Fruit fly (Drosophila melanogaster): Measurements from ENCODE around the gene CG8289.

CG8289 gene

dm6 chrX:17611455-17611854 is 24.4 kb downstream of the CG8289 start:
- no peak for TF ChIP-seq Myc (optimal IDR thresholded peaks at IDR 0.05)
- no peak for TF ChIP-seq ttk (optimal IDR thresholded peaks at IDR 0.05)
- TF ChIP-seq psq (optimal IDR thresholded peaks at IDR 0.05) = no peak
- TF ChIP-seq Sin3A (optimal IDR thresholded peaks at IDR 0.05) = no peak
- no peak for TF ChIP-seq insv (optimal IDR thresholded peaks at IDR 0.05)
- TF ChIP-seq h (optimal IDR thresholded peaks at IDR 0.05) = no peak

- no peak for TF ChIP-seq insv (optimal IDR thresholded peaks at IDR 0.05)
- TF ChIP-seq ttk (optimal IDR thresholded peaks at IDR 0.05) = no peak
- no peak for TF ChIP-seq Myc (optimal IDR thresholded peaks at IDR 0.05)
- TF ChIP-seq Sin3A (optimal IDR thresholded peaks at IDR 0.05) = no peak
- TF ChIP-seq psq (optimal IDR thresholded peaks at IDR 0.05) = no peak
- no peak for TF ChIP-seq h (optimal IDR thresholded peaks at IDR 0.05)
Measured at dm6 chrX:17602466-17602865, 33.4 kb downstream of the CG8289 start.

dm6 chrX:17599330-17599729 is 36.5 kb downstream of the CG8289 start, which contains the start of gene X11L:
Gene X11L, plus strand, starts transcription at chrX:17599608.
- TF ChIP-seq Myc (optimal IDR thresholded peaks at IDR 0.05) (no peak), psq (optimal IDR thresholded peaks at IDR 0.05) (no peak), h (optimal IDR thresholded peaks at IDR 0.05) (no peak), ttk (optimal IDR thresholded peaks at IDR 0.05) (no peak), Sin3A (optimal IDR thresholded peaks at IDR 0.05) (no peak), insv (optimal IDR thresholded peaks at IDR 0.05) (no peak)

- TF ChIP-seq Myc (optimal IDR thresholded peaks at IDR 0.05) (no peak), Sin3A (optimal IDR thresholded peaks at IDR 0.05) (no peak), insv (optimal IDR thresholded peaks at IDR 0.05) (no peak)
Measured at dm6 chrX:17597622-17598021, 38.2 kb downstream of the CG8289 start.

dm6 chrX:17595822-17596221 is 40.0 kb downstream of the CG8289 start:
- TF ChIP-seq insv (optimal IDR thresholded peaks at IDR 0.05) = no peak
- no peak for TF ChIP-seq psq (optimal IDR thresholded peaks at IDR 0.05)
- TF ChIP-seq h (optimal IDR thresholded peaks at IDR 0.05) = no peak

dm6 chrX:17594745-17595144 is 41.1 kb downstream of the CG8289 start:
- TF ChIP-seq h (optimal IDR thresholded peaks at IDR 0.05) (no peak), insv (optimal IDR thresholded peaks at IDR 0.05) (no peak), ttk (optimal IDR thresholded peaks at IDR 0.05) (no peak)

- TF ChIP-seq psq (optimal IDR thresholded peaks at IDR 0.05) (no peak), insv (optimal IDR thresholded peaks at IDR 0.05) (no peak), Sin3A (optimal IDR thresholded peaks at IDR 0.05) (no peak)
Measured at dm6 chrX:17588565-17588964, 47.3 kb downstream of the CG8289 start, which contains the start of gene CG12992. Gene CG12992, plus strand, starts transcription at chrX:17588865.

dm6 chrX:17588134-17588533 is 47.7 kb downstream of the CG8289 start:
- TF ChIP-seq psq (optimal IDR thresholded peaks at IDR 0.05) = no peak
- TF ChIP-seq h (optimal IDR thresholded peaks at IDR 0.05) = no peak
- TF ChIP-seq Sin3A (optimal IDR thresholded peaks at IDR 0.05) = no peak
- no peak for TF ChIP-seq insv (optimal IDR thresholded peaks at IDR 0.05)
- TF ChIP-seq Myc (optimal IDR thresholded peaks at IDR 0.05) = no peak
- no peak for TF ChIP-seq ttk (optimal IDR thresholded peaks at IDR 0.05)

- TF ChIP-seq insv (optimal IDR thresholded peaks at IDR 0.05) (no peak), h (optimal IDR thresholded peaks at IDR 0.05) (no peak), Sin3A (optimal IDR thresholded peaks at IDR 0.05) (no peak), ttk (optimal IDR thresholded peaks at IDR 0.05) (no peak), psq (optimal IDR thresholded peaks at IDR 0.05) (no peak), Myc (optimal IDR thresholded peaks at IDR 0.05) (no peak)
Measured at dm6 chrX:17585892-17586291, 50.0 kb downstream of the CG8289 start.

- TF ChIP-seq Myc (optimal IDR thresholded peaks at IDR 0.05) (no peak), Sin3A (optimal IDR thresholded peaks at IDR 0.05) (no peak), h (optimal IDR thresholded peaks at IDR 0.05) (no peak), psq (optimal IDR thresholded peaks at IDR 0.05) (no peak), insv (optimal IDR thresholded peaks at IDR 0.05) (no peak), ttk (optimal IDR thresholded peaks at IDR 0.05) (no peak)
Measured at dm6 chrX:17583706-17584105, 52.1 kb downstream of the CG8289 start.

Measured in Kc167 (cell line).